Worm (Caenorhabditis elegans) whole organism, L2 larva: Measurements from ENCODE around the gene ZK930.4.

Experiments used
- elt-3 ChIP-seq: sonication (generic microtip); optimal IDR thresholded peaks from 2 replicates; lab custom pipeline; 2017; ENCODE audit warnings: missing biosample characterization, missing genetic modification characterization
- lin-11 ChIP-seq: fragments of 150-350 bp; sonication (generic microtip); optimal IDR thresholded peaks from 2 replicates; lab custom pipeline; 2014; ENCODE audit warnings: missing biosample characterization, missing genetic modification characterization, inconsistent platforms, mixed read lengths
- nhr-129 ChIP-seq: fragments of 150-350 bp; optimal IDR thresholded peaks from 2 replicates; lab custom pipeline; 2014; ENCODE audit warnings: missing biosample characterization, missing genetic modification characterization
- unc-62 ChIP-seq: fragments of 150-350 bp; optimal IDR thresholded peaks from 2 replicates; lab custom pipeline; 2014; ENCODE audit warnings: missing biosample characterization, missing genetic modification reagents, missing genetic modification characterization

ce11 chrII:11868234-11868633 is 38.1 kb upstream of the ZK930.4 start, which contains the start of gene col-84:
- TF ChIP-seq lin-11 (tag; lab: Kevin White, UChicago) (no peak), nhr-129 (tag; lab: Kevin White, UChicago) (no peak), elt-3 (tag; lab: Kevin White, UChicago) (no peak), unc-62 (GFP tag; lab: Kevin White, UChicago) (no peak)
